Worm (Caenorhabditis elegans): ENCODE data around the gene W03C9.2.

W03C9.2 gene

DNA sequence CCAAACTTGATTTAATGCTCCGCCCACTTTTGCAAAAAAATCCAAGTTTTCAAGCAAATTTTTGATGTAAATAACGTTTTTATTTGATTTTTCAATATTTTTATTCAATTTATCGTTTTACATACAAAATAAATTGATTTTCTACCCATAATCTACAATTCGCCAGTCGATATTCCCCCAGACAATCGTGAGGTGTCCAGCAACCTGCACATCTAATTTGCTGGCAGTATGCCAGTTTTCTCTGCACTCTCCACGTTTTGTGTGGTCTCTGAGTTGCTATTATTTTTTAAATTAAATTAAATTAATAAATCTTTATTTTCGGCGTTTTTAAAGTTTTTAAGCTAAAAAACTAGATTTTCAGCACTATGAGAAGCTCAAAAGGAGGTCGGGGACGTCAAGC, 17.9 kb downstream of the W03C9.2 start (continued):
- TF ChIP-seq fkh-6 (tag; optimal IDR thresholded peaks at IDR 0.05) (no peak), ceh-45 (GFP tag; IDR thresholded peaks at IDR 0.05) (no peak), pqm-1 (tag; optimal IDR thresholded peaks at IDR 0.05) (no peak), dve-1 (tag; optimal IDR thresholded peaks at IDR 0.05) (no peak), odd-2 (tag; optimal IDR thresholded peaks at IDR 0.05) (no peak), sox-2 (GFP tag; IDR thresholded peaks at IDR 0.05) (no peak), rnt-1 (tag; optimal IDR thresholded peaks at IDR 0.05) (no peak), elt-2 (tag; optimal IDR thresholded peaks at IDR 0.05) (peak; percentile 70), ceh-24 (tag; optimal IDR thresholded peaks at IDR 0.05) (no peak), eyg-1 (tag; optimal IDR thresholded peaks at IDR 0.05) (peak; percentile 21), nhr-232 (tag; optimal IDR thresholded peaks at IDR 0.05) (no peak), pha-2 (tag; optimal IDR thresholded peaks at IDR 0.05) (no peak), sdc-2 (tag; optimal IDR thresholded peaks at IDR 0.05) (no peak), pax-1 (tag; optimal IDR thresholded peaks at IDR 0.05) (peak; percentile 26), ama-1 (optimal IDR thresholded peaks at IDR 0.05) (no peak), hlh-8 (tag; optimal IDR thresholded peaks at IDR 0.05) (peak; percentile 25), ceh-48 (tag; optimal IDR thresholded peaks at IDR 0.05) (no peak), ceh-34 (tag; optimal IDR thresholded peaks at IDR 0.05) (peak; percentile 47), ceh-6 (GFP tag; optimal IDR thresholded peaks at IDR 0.05) (no peak), ref-2 (tag; optimal IDR thresholded peaks at IDR 0.05) (no peak), ceh-14 (tag; optimal IDR thresholded peaks at IDR 0.05) (peak; percentile 78), lim-6 (tag; optimal IDR thresholded peaks at IDR 0.05) (no peak), ceh-30 (tag; optimal IDR thresholded peaks at IDR 0.05) (no peak)

DNA sequence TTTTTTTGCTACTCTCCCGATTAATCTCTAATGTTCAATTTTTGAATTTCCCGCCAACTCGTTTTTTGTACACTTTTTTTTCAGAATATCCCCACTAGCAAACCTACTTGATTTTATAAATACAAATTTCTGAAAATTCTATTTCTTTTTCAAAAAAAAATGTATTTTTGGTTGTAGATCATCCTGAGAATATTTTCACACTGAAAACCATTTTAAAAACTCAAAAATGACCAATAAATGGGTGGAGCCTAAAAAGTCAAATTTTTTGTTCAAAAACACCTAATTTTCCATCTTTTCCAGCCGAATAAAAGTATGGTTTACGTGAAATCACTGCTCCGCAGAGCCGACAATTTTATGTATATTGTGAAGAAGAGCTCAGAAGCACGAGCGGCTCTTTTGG, 26.6 kb downstream of the W03C9.2 start, which contains the start of gene Y17G7B.3:
TSS of gene Y17G7B.3 (plus strand) at position 301 of the 400 bp plus-strand sequence.
- TF ChIP-seq unc-55 (GFP tag; optimal IDR thresholded peaks at IDR 0.05) (no peak), ceh-18 (tag; optimal IDR thresholded peaks at IDR 0.05) (no peak), ahr-1 (tag; optimal IDR thresholded peaks at IDR 0.05) (no peak), ztf-16 (tag; optimal IDR thresholded peaks at IDR 0.05) (no peak), hlh-6 (tag; optimal IDR thresholded peaks at IDR 0.05) (no peak), rnt-1 (tag; optimal IDR thresholded peaks at IDR 0.05) (no peak), lim-6 (tag; optimal IDR thresholded peaks at IDR 0.05) (no peak), syd-9 (tag; optimal IDR thresholded peaks at IDR 0.05) (no peak), pat-9 (tag; optimal IDR thresholded peaks at IDR 0.05) (no peak), C38D4.7 (GFP tag; optimal IDR thresholded peaks at IDR 0.05) (no peak), hlh-15 (tag; optimal IDR thresholded peaks at IDR 0.05) (no peak), fax-1 (tag; optimal IDR thresholded peaks at IDR 0.05) (no peak), ceh-2 (tag; optimal IDR thresholded peaks at IDR 0.05) (no peak), nfya-1 (tag; optimal IDR thresholded peaks at IDR 0.05) (no peak)

DNA sequence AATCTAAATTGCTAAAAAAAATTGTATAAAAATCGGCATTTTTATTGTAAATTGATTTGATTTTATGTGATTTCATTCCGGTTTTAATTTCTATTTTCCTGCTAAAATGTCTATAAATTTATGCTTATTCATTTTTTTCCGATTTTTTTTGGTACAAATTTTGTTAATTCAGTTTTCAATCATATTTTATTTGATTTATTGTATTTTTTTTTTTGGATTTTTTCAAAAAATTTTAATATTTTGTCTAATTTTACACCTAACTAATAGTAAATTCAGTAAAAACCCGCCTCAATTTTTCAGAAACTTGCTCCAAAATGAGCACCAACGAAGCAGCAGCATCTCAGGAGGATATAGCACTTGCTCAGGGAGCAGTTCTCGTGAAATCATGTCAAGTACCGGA, 30.5 kb downstream of the W03C9.2 start, which contains the start of gene dhps-1:
TSS of gene dhps-1 (plus strand) at position 301 of the 400 bp plus-strand sequence.
- TF ChIP-seq tbx-2 (tag; optimal IDR thresholded peaks at IDR 0.05) (no peak), lim-6 (tag; optimal IDR thresholded peaks at IDR 0.05) (no peak), ceh-9 (tag; optimal IDR thresholded peaks at IDR 0.05) (no peak), hlh-13 (GFP tag; optimal IDR thresholded peaks at IDR 0.05) (no peak), F13H6.1 (tag; optimal IDR thresholded peaks at IDR 0.05) (no peak), nfya-1 (tag; optimal IDR thresholded peaks at IDR 0.05) (no peak), ttx-3 (tag; optimal IDR thresholded peaks at IDR 0.05) (no peak), ceh-2 (tag; optimal IDR thresholded peaks at IDR 0.05) (no peak), ceh-22 (tag; optimal IDR thresholded peaks at IDR 0.05) (no peak), zip-5 (tag; optimal IDR thresholded peaks at IDR 0.05) (no peak)
